Fruit fly (Drosophila melanogaster): ENCODE measurements around the gene Surf6.

Gene Surf6

dm6 chr3R:19889603-19890187 is 15.0 kb downstream of the Surf6 start:
- TF ChIP-seq Dbx (GFP tag; IDR thresholded peaks at IDR 0.05) (peak; percentile 77), amos (GFP tag; IDR thresholded peaks at IDR 0.05; ENCODE audit: partially characterized antibody) (no peak), Hr51 (GFP tag; optimal IDR thresholded peaks at IDR 0.05) (peak in 1 of 2 experiments; percentile 88), gfzf (GFP tag; optimal IDR thresholded peaks at IDR 0.05) (no peak), Deaf1 (tag; optimal IDR thresholded peaks at IDR 0.05) (peak; percentile 66), Drgx (GFP tag; IDR thresholded peaks at IDR 0.05) (no peak; the same call in 1 of the 2 replicates), CG43689 (GFP tag; IDR thresholded peaks at IDR 0.05) (no peak), al (GFP tag; IDR thresholded peaks at IDR 0.05) (peak; percentile 69), hb (GFP tag; IDR thresholded peaks at IDR 0.05; ENCODE audit: partially characterized antibody) (no peak), CG15269 (tag; optimal IDR thresholded peaks at IDR 0.05) (peak; percentile 80), CG4820 (GFP tag; optimal IDR thresholded peaks at IDR 0.05) (peak; percentile 48), CG6272 (GFP tag; IDR thresholded peaks at IDR 0.05) (0 out of 2 replicates have a peak, but pooled peaks have one; percentile 6), CG2678 (tag; optimal IDR thresholded peaks at IDR 0.05) (peak; percentile 92), Hr3 (GFP tag; optimal IDR thresholded peaks at IDR 0.05) (peak; percentile 67), CG10366 (GFP tag; IDR thresholded peaks at IDR 0.05) (peak; percentile 46; the same call in 1 of the 2 replicates), CG33557 (GFP tag; optimal IDR thresholded peaks at IDR 0.05) (no peak), CG12769 (tag; optimal IDR thresholded peaks at IDR 0.05) (peak; percentile 32), Fer3 (tag; optimal IDR thresholded peaks at IDR 0.05) (peak; percentile 86), CG8388 (GFP tag; optimal IDR thresholded peaks at IDR 0.05) (peak; percentile 54), caup (GFP tag; optimal IDR thresholded peaks at IDR 0.05; ENCODE audit: severe bottlenecking) (peak; percentile 86), CG33213 (GFP tag; optimal IDR thresholded peaks at IDR 0.05) (peak; percentile 27), Ptx1 (GFP tag; IDR thresholded peaks at IDR 0.05) (peak; percentile 62), CrebB (tag; optimal IDR thresholded peaks at IDR 0.05) (peak; percentile 44), kah (GFP tag; optimal IDR thresholded peaks at IDR 0.05) (peak; percentile 44), HLH4C (GFP tag; IDR thresholded peaks at IDR 0.05; ENCODE audit: partially characterized antibody) (no peak), slp2 (GFP tag; optimal IDR thresholded peaks at IDR 0.05) (no peak), CG5953 (GFP tag; IDR thresholded peaks at IDR 0.05) (no peak), Doc2 (GFP tag; IDR thresholded peaks at IDR 0.05) (no peak), CG10274 (GFP tag; optimal IDR thresholded peaks at IDR 0.05) (peak; percentile 80), Max (GFP tag; optimal IDR thresholded peaks at IDR 0.05) (peak; percentile 47), CG6683 (GFP tag; optimal IDR thresholded peaks at IDR 0.05) (peak; percentile 79), esg (GFP tag; conservative IDR thresholded peaks at IDR 0.05) (peak; percentile 53), CG18011 (GFP tag; optimal IDR thresholded peaks at IDR 0.05) (peak; percentile 6), CG2889 (GFP tag; IDR thresholded peaks at IDR 0.05) (0 out of 3 replicates have a peak, but pooled peaks have one; percentile 17), CG8765 (GFP tag; IDR thresholded peaks at IDR 0.05) (no peak), CG18476 (GFP tag; optimal IDR thresholded peaks at IDR 0.05) (peak; percentile 41), CG5180 (GFP tag; optimal IDR thresholded peaks at IDR 0.05) (peak; percentile 64), B-H2 (GFP tag; optimal IDR thresholded peaks at IDR 0.05) (peak; percentile 13), CG12659 (GFP tag; optimal IDR thresholded peaks at IDR 0.05) (peak; percentile 78), lola (GFP tag; optimal IDR thresholded peaks at IDR 0.05) (peak in 1 of 3 experiments; percentile 15), org-1 (GFP tag; optimal IDR thresholded peaks at IDR 0.05) (peak; percentile 65), cato (GFP tag; optimal IDR thresholded peaks at IDR 0.05; ENCODE audit: borderline replicate concordance) (peak; percentile 6), CG10267 (tag; optimal IDR thresholded peaks at IDR 0.05) (peak; percentile 73), jing (GFP tag; optimal IDR thresholded peaks at IDR 0.05) (peak; percentile 12), pan (optimal IDR thresholded peaks at IDR 0.05) (no peak), pan (GFP tag; optimal IDR thresholded peaks at IDR 0.05 in 1 of 2, IDR thresholded peaks at IDR 0.05 in 1 of 2) (no peak), CG1602 (GFP tag; optimal IDR thresholded peaks at IDR 0.05) (peak; percentile 28), Mrtf (GFP tag; IDR thresholded peaks at IDR 0.05) (no peak)
